Fruit fly (Drosophila melanogaster) whole organism, adult: ENCODE measurements around the gene Duba.

Experiments
- CG11617 ChIP-seq: fragments of 200-800 bp; sonication (Bioruptor generic); optimal IDR thresholded peaks from 2 replicates; lab custom pipeline; 2017; ENCODE audit warnings: mild to moderate bottlenecking, missing biosample characterization, missing genetic modification reagents, missing genetic modification characterization
- CG33017 ChIP-seq: fragments of 200-800 bp; sonication (Bioruptor generic); optimal IDR thresholded peaks from 2 replicates; lab custom pipeline; 2018; ENCODE audit warnings: missing biosample characterization, mild to moderate bottlenecking, missing genetic modification characterization, moderate library complexity
- CG5204 ChIP-seq: fragments of 200-800 bp; sonication (Bioruptor generic); optimal IDR thresholded peaks from 2 replicates; lab custom pipeline; 2016; ENCODE audit warnings: missing biosample characterization, missing genetic modification characterization
- CG7101 ChIP-seq: fragments of 200-800 bp; sonication (Bioruptor generic); optimal IDR thresholded peaks from 2 replicates; lab custom pipeline; 2018; ENCODE audit warnings: missing biosample characterization, mild to moderate bottlenecking, missing genetic modification characterization, moderate library complexity
- kay ChIP-seq: fragments of 200-800 bp; sonication (Bioruptor generic); peaks from one replicate; lab custom pipeline; 2016; ENCODE audit warnings: missing biosample characterization, missing genetic modification characterization, borderline replicate concordance
- ovo ChIP-seq: fragments of 200-800 bp; sonication (Bioruptor generic); optimal IDR thresholded peaks from 2 replicates; lab custom pipeline; 2016; ENCODE audit warnings: missing biosample characterization, missing genetic modification characterization

dm6 chr3L:11601133-11601532, 8.1 kb downstream of the Duba start:
- TF ChIP-seq ovo (no peak), CG33017 (tag; lab: Kevin White, UChicago) (no peak), CG7101 (tag; lab: Kevin White, UChicago) (no peak), kay (GFP tag; lab: Kevin White, UChicago) (no peak), CG5204 (no peak), CG11617 (GFP tag; lab: Kevin White, UChicago) (no peak)
